Worm (Caenorhabditis elegans) whole organism, early embryonic: ENCODE measurements around the gene mfsd-8.

ENCODE experiments used
- B0310.2 ChIP-seq: sonication (generic microtip); optimal IDR thresholded peaks from 2 replicates; lab custom pipeline; 2016; ENCODE audit warnings: mild to moderate bottlenecking, missing genetic modification characterization, missing compliant biosample characterization
- F13C5.2 ChIP-seq: sonication (generic microtip); optimal IDR thresholded peaks from 2 replicates; lab custom pipeline; 2017; ENCODE audit warnings: mild to moderate bottlenecking, missing genetic modification characterization, inconsistent platforms, missing compliant biosample characterization
- ama-1 ChIP-seq: fragments of 150-350 bp; optimal IDR thresholded peaks from 2 replicates; lab custom pipeline; 2014
- ceh-13 ChIP-seq: fragments of 200-800 bp; sonication (Bioruptor generic); optimal IDR thresholded peaks from 2 replicates; lab custom pipeline; 2018; ENCODE audit warnings: mild to moderate bottlenecking, missing genetic modification characterization, missing compliant biosample characterization
- ets-7 ChIP-seq: sonication (generic microtip); optimal IDR thresholded peaks from 2 replicates; lab custom pipeline; 2016; ENCODE audit warnings: missing genotype, missing genetic modification characterization, missing compliant biosample characterization
- flt-1 ChIP-seq: fragments of 200-800 bp; sonication (Bioruptor generic); IDR thresholded peaks from 2 replicates; pipeline ENCODE4 v1.3.6; 2022; ENCODE audit warnings: missing genetic modification characterization, missing compliant biosample characterization
- hmbx-1 ChIP-seq: sonication (generic microtip); optimal IDR thresholded peaks from 2 replicates; lab custom pipeline; 2016; ENCODE audit warnings: mild to moderate bottlenecking, missing genetic modification characterization, missing compliant biosample characterization
- hmg-4 ChIP-seq: fragments of 200-800 bp; sonication (Bioruptor generic); optimal IDR thresholded peaks from 2 replicates; lab custom pipeline; 2018; ENCODE audit warnings: mild to moderate bottlenecking, missing genetic modification characterization, missing compliant biosample characterization
- hnd-1 ChIP-seq: sonication (generic microtip); optimal IDR thresholded peaks from 2 replicates; lab custom pipeline; 2016; ENCODE audit warnings: missing genetic modification characterization, missing compliant biosample characterization
- sea-1 ChIP-seq: fragments of 200-800 bp; sonication (Bioruptor generic); conservative IDR thresholded peaks from 2 replicates; pipeline ENCODE4 v1.3.6; 2022; ENCODE audit warnings: missing genetic modification characterization, missing compliant biosample characterization
- tbx-11 ChIP-seq: fragments of 200-800 bp; sonication (Bioruptor generic); IDR thresholded peaks from 2 replicates; pipeline ENCODE4 v1.3.6; 2022; ENCODE audit warnings: missing genetic modification characterization, missing compliant biosample characterization
- tbx-37 ChIP-seq: fragments of 200-800 bp; sonication (Bioruptor generic); conservative IDR thresholded peaks from 2 replicates; pipeline ENCODE4 v1.3.6; 2022; ENCODE audit warnings: missing genetic modification reagents, missing genetic modification characterization, missing compliant biosample characterization

ce11 chrIII:3281860-3282358 is at the start of gene mfsd-8:
- TF ChIP-seq ama-1 (lab: Kevin White, UChicago) (no peak), ceh-13 (GFP tag; lab: Kevin White, UChicago) (no peak), ets-7 (no peak), B0310.2 (tag; lab: Kevin White, UChicago) (no peak), flt-1 (GFP tag; lab: Robert Waterston, UW) (no peak), tbx-37 (GFP tag; lab: Robert Waterston, UW) (no peak), sea-1 (GFP tag; lab: Robert Waterston, UW) (no peak), hnd-1 (tag; lab: Kevin White, UChicago) (no peak), hmg-4 (GFP tag; lab: Kevin White, UChicago) (no peak), F13C5.2 (tag; lab: Kevin White, UChicago) (no peak), tbx-11 (no peak), hmbx-1 (no peak)
